Fruit fly (Drosophila melanogaster) whole organism, embryonic: ENCODE measurements around the gene CG18281.

Experiments used
- Antp ChIP-seq: fragments of 200-800 bp; sonication (Bioruptor generic); optimal IDR thresholded peaks from 3 replicates; lab custom pipeline; 2016; ENCODE audit warnings: missing biosample characterization, missing genetic modification characterization
- CG11695 ChIP-seq: fragments of 200-800 bp; sonication (Bioruptor generic); IDR thresholded peaks from 3 replicates; pipeline ENCODE4 v1.3.6; 2022; ENCODE audit warnings: missing biosample characterization, missing genetic modification characterization
- CG13775 ChIP-seq: fragments of 200-800 bp; sonication (Bioruptor generic); optimal IDR thresholded peaks from 3 replicates; lab custom pipeline; 2017; ENCODE audit warnings: missing biosample characterization, mild to moderate bottlenecking, missing genetic modification characterization
- CG16863 ChIP-seq: fragments of 200-800 bp; sonication (Bioruptor generic); optimal IDR thresholded peaks from 3 replicates; lab custom pipeline; 2016; ENCODE audit warnings: missing biosample characterization, missing genetic modification characterization
- CG17385 ChIP-seq: fragments of 200-800 bp; sonication (Bioruptor generic); optimal IDR thresholded peaks from 3 replicates; lab custom pipeline; 2018; ENCODE audit warnings: missing biosample characterization, mild to moderate bottlenecking, missing genetic modification characterization
- CG3065 ChIP-seq: fragments of 200-800 bp; sonication (Bioruptor generic); optimal IDR thresholded peaks from 2 replicates; lab custom pipeline; 2016; ENCODE audit warnings: missing biosample characterization, missing genetic modification characterization
- CG31441 ChIP-seq: fragments of 200-800 bp; sonication (Bioruptor generic); IDR thresholded peaks from 2 replicates; pipeline ENCODE4 v1.3.6; 2022; ENCODE audit warnings: missing biosample characterization, missing genetic modification characterization
- CG3163 ChIP-seq: fragments of 200-800 bp; sonication (Bioruptor generic); optimal IDR thresholded peaks from 3 replicates; lab custom pipeline; 2016; ENCODE audit warnings: missing biosample characterization, missing genetic modification characterization
- CG34422 ChIP-seq: fragments of 200-800 bp; sonication (Bioruptor generic); IDR thresholded peaks from 3 replicates; pipeline ENCODE4 v1.3.6; 2022; ENCODE audit warnings: missing biosample characterization, missing genetic modification characterization
- CG5245 ChIP-seq: fragments of 200-800 bp; sonication (Bioruptor generic); optimal IDR thresholded peaks from 3 replicates; lab custom pipeline; 2016; ENCODE audit warnings: missing biosample characterization, missing genetic modification characterization
- CG6689 ChIP-seq: fragments of 200-800 bp; sonication (Bioruptor generic); IDR thresholded peaks from 2 replicates; pipeline ENCODE4 v1.3.6; 2022; ENCODE audit warnings: missing biosample characterization, missing genetic modification characterization
- CG6813 ChIP-seq: fragments of 200-800 bp; sonication (Bioruptor generic); optimal IDR thresholded peaks from 2 replicates; lab custom pipeline; 2017; ENCODE audit warnings: missing biosample characterization, missing genetic modification characterization, mild to moderate bottlenecking, moderate library complexity, missing genetic modification reagents
- CG7372 ChIP-seq: fragments of 200-800 bp; sonication (Bioruptor generic); IDR thresholded peaks from 2 replicates; pipeline ENCODE4 v1.3.6; 2022; ENCODE audit warnings: missing biosample characterization, missing genetic modification characterization
- CG7745 ChIP-seq: fragments of 200-800 bp; sonication (Bioruptor generic); optimal IDR thresholded peaks from 2 replicates; lab custom pipeline; 2018; ENCODE audit warnings: missing biosample characterization, mild to moderate bottlenecking, missing genetic modification characterization, moderate library complexity
- CG7839 ChIP-seq: fragments of 200-800 bp; sonication (Bioruptor generic); optimal IDR thresholded peaks from 3 replicates; lab custom pipeline; 2018; ENCODE audit warnings: missing biosample characterization, mild to moderate bottlenecking, missing genetic modification characterization, moderate library complexity
- CG8478 ChIP-seq: fragments of >200 bp; optimal IDR thresholded peaks from 2 replicates; lab custom pipeline; 2018
- CoRest ChIP-seq: fragments of 200-800 bp; sonication (Bioruptor generic); optimal IDR thresholded peaks from 3 replicates; lab custom pipeline; 2018; ENCODE audit warnings: missing biosample characterization, mild to moderate bottlenecking, missing genetic modification characterization, moderate library complexity
- Fer3 ChIP-seq: fragments of 200-800 bp; sonication (Bioruptor generic); optimal IDR thresholded peaks from 2 replicates; lab custom pipeline; 2018; ENCODE audit warnings: missing biosample characterization, mild to moderate bottlenecking, missing genetic modification characterization, moderate library complexity
- Hr39 ChIP-seq: fragments of >200 bp; optimal IDR thresholded peaks from 2 replicates; lab custom pipeline; 2017
- Lhr ChIP-seq: fragments of 200-800 bp; sonication (Bioruptor generic); optimal IDR thresholded peaks from 3 replicates; lab custom pipeline; 2017; ENCODE audit warnings: mild to moderate bottlenecking, missing biosample characterization, missing genetic modification reagents, missing genetic modification characterization
- Max ChIP-seq: fragments of 200-800 bp; sonication (Bioruptor generic); optimal IDR thresholded peaks from 2 replicates; lab custom pipeline; 2016; ENCODE audit warnings: missing biosample characterization, mild to moderate bottlenecking, missing genetic modification characterization
- Med ChIP-seq: fragments of 200-800 bp; sonication (Bioruptor generic); peaks from one replicate; lab custom pipeline; 2016; ENCODE audit warnings: missing biosample characterization, missing genetic modification characterization, mild to moderate bottlenecking, inconsistent platforms, moderate library complexity
- Side ChIP-seq: fragments of 200-800 bp; sonication (Bioruptor generic); optimal IDR thresholded peaks from 2 replicates; lab custom pipeline; 2016; ENCODE audit warnings: missing biosample characterization, missing genetic modification characterization
- Six4 ChIP-seq: fragments of 200-800 bp; sonication (Bioruptor generic); optimal IDR thresholded peaks from 2 replicates; lab custom pipeline; 2016; ENCODE audit warnings: missing biosample characterization, missing genetic modification characterization
- Sox102F ChIP-seq: fragments of 200-800 bp; sonication (Bioruptor generic); optimal IDR thresholded peaks from 2 replicates; lab custom pipeline; 2018; ENCODE audit warnings: missing biosample characterization, mild to moderate bottlenecking, missing genetic modification characterization, moderate library complexity
- Vsx1 ChIP-seq: fragments of 200-800 bp; sonication (Bioruptor generic); optimal IDR thresholded peaks from 2 replicates; lab custom pipeline; 2017; ENCODE audit warnings: missing biosample characterization, mild to moderate bottlenecking, missing genetic modification characterization, missing genetic modification reagents
- Xrp1 ChIP-seq: fragments of 200-800 bp; sonication (Bioruptor generic); IDR thresholded peaks from 2 replicates; pipeline ENCODE4 v1.3.6; 2022; ENCODE audit warnings: missing biosample characterization, missing genetic modification characterization
- bsh ChIP-seq, 2 experiments: fragments of 200-800 bp; sonication (Bioruptor generic); optimal IDR thresholded peaks; 2 replicates each; lab custom pipeline; 2017 to 2018; ENCODE audit warnings: mild to moderate bottlenecking in 2 of 2, missing biosample characterization in 2 of 2, missing genetic modification characterization in 2 of 2, moderate library complexity in 1 of 2
- chif ChIP-seq, 2 experiments: fragments of 200-800 bp; sonication (Bioruptor generic); optimal IDR thresholded peaks; 3 replicates each; lab custom pipeline; 2016; ENCODE audit warnings: missing biosample characterization in 2 of 2, missing genetic modification characterization in 2 of 2
- corto ChIP-seq: fragments of 200-800 bp; sonication (Bioruptor generic); optimal IDR thresholded peaks from 2 replicates; lab custom pipeline; 2016; ENCODE audit warnings: missing biosample characterization, mild to moderate bottlenecking, missing genetic modification characterization, moderate library complexity
- croc ChIP-seq: fragments of 200-800 bp; sonication (Bioruptor generic); conservative IDR thresholded peaks from 3 replicates; pipeline ENCODE4 v1.3.6; 2022; ENCODE audit warnings: missing biosample characterization, missing genetic modification characterization
- esg ChIP-seq: fragments of 200-800 bp; sonication (Bioruptor generic); conservative IDR thresholded peaks from 2 replicates; pipeline ENCODE4 v1.3.6; 2022; ENCODE audit warnings: missing biosample characterization, missing genetic modification characterization
- eve ChIP-seq, 2 experiments: fragments of >200 bp; optimal IDR thresholded peaks; 2 replicates each; lab custom pipeline; 2017; ENCODE audit warnings: missing biosample characterization in 2 of 2, missing genetic modification characterization in 2 of 2
- fd64A ChIP-seq: fragments of 200-800 bp; sonication (Bioruptor generic); optimal IDR thresholded peaks from 3 replicates; lab custom pipeline; 2018; ENCODE audit warnings: missing biosample characterization, mild to moderate bottlenecking, missing genetic modification characterization
- fu2 ChIP-seq: fragments of 200-800 bp; sonication (Bioruptor generic); optimal IDR thresholded peaks from 2 replicates; lab custom pipeline; 2016; ENCODE audit warnings: missing biosample characterization, missing genetic modification characterization
- gem ChIP-seq: fragments of 200-800 bp; sonication (Bioruptor generic); optimal IDR thresholded peaks from 2 replicates; lab custom pipeline; 2019; ENCODE audit warnings: missing biosample characterization, mild to moderate bottlenecking, missing genetic modification characterization, moderate library complexity
- jumu ChIP-seq: fragments of 200-800 bp; sonication (Bioruptor generic); optimal IDR thresholded peaks from 3 replicates; lab custom pipeline; 2016; ENCODE audit warnings: missing biosample characterization, missing genetic modification characterization
- maf-S ChIP-seq: fragments of 200-800 bp; sonication (Bioruptor generic); optimal IDR thresholded peaks from 2 replicates; lab custom pipeline; 2016; ENCODE audit warnings: missing biosample characterization, missing genetic modification characterization
- pan ChIP-seq, 4 experiments: fragments of >200 bp in 3 of 4; fragments of 200-800 bp in 1 of 4; sonication (Bioruptor generic) in 1 of 4; optimal IDR thresholded peaks in 3 of 4; IDR thresholded peaks in 1 of 4; 2 replicates each; pipeline versions ENCODE4 v1.3.6 to Lab custom; 2017 to 2022; ENCODE audit warnings: missing biosample characterization in 2 of 4, missing genetic modification characterization in 2 of 4, mixed read lengths in 1 of 4
- pho ChIP-seq: fragments of 200-800 bp; sonication (Bioruptor generic); optimal IDR thresholded peaks from 2 replicates; lab custom pipeline; 2016; ENCODE audit warnings: missing biosample characterization, missing genetic modification characterization
- prd ChIP-seq, 3 experiments: fragments of >200 bp in 2 of 3; fragments of 200-800 bp in 1 of 3; sonication (Bioruptor generic) in 1 of 3; optimal IDR thresholded peaks in 2 of 3; IDR thresholded peaks in 1 of 3; 2 replicates in 2 of 3; 3 replicates in 1 of 3; pipeline versions ENCODE4 v1.3.6 to Lab custom; 2017 to 2022; ENCODE audit warnings: missing biosample characterization in 1 of 3, missing genetic modification characterization in 1 of 3
- ro ChIP-seq: fragments of 200-800 bp; sonication (Bioruptor generic); IDR thresholded peaks from 2 replicates; pipeline ENCODE4 v1.3.6; 2022; ENCODE audit warnings: missing biosample characterization, missing genetic modification characterization
- row ChIP-seq: fragments of 200-800 bp; sonication (Bioruptor generic); IDR thresholded peaks from 3 replicates; pipeline ENCODE4 v1.3.6; 2022; ENCODE audit warnings: missing biosample characterization, missing genetic modification characterization
- sisA ChIP-seq: fragments of 200-800 bp; sonication (Bioruptor generic); IDR thresholded peaks from 2 replicates; pipeline ENCODE4 v1.3.6; 2022; ENCODE audit warnings: missing biosample characterization, missing genetic modification characterization
- so ChIP-seq: fragments of 200-800 bp; sonication (Bioruptor generic); IDR thresholded peaks from 3 replicates; pipeline ENCODE4 v1.3.6; 2022; ENCODE audit warnings: missing biosample characterization, missing genetic modification characterization
- toy ChIP-seq: fragments of 200-800 bp; sonication (Bioruptor generic); IDR thresholded peaks from 2 replicates; pipeline ENCODE4 v1.3.6; 2022; ENCODE audit warnings: missing biosample characterization, missing genetic modification characterization
- trh ChIP-seq: fragments of 200-800 bp; sonication (Bioruptor generic); optimal IDR thresholded peaks from 2 replicates; lab custom pipeline; 2016; ENCODE audit warnings: missing biosample characterization, missing genetic modification characterization
- twi ChIP-seq: fragments of 200-800 bp; optimal IDR thresholded peaks from 2 replicates; lab custom pipeline; 2019; ENCODE audit warnings: missing biosample characterization, mild to moderate bottlenecking, missing genetic modification characterization, moderate library complexity

The CG18281 gene

dm6 chr3L:20517897-20518804 is 18.5 kb downstream of the CG18281 start (continued):
- TF ChIP-seq jumu (GFP tag; lab: Kevin White, UChicago) (peak; percentile 17), Side (GFP tag; lab: Kevin White, UChicago) (peak; percentile 17), fu2 (GFP tag; lab: Kevin White, UChicago) (peak; percentile 11), pan (optimal IDR thresholded peaks at IDR 0.05; lab: Kevin White, UChicago) (no peak), pan (GFP tag; optimal IDR thresholded peaks at IDR 0.05 in 1 of 2, IDR thresholded peaks at IDR 0.05 in 1 of 2) (peak in 1 of 2 experiments; percentile 62), CG3065 (GFP tag; lab: Kevin White, UChicago) (no peak), Lhr (GFP tag; lab: Kevin White, UChicago) (no peak), Max (GFP tag; lab: Kevin White, UChicago) (no peak), trh (GFP tag; lab: Kevin White, UChicago) (no peak), Vsx1 (peak; percentile 14), Fer3 (tag; lab: Kevin White, UChicago) (peak; percentile 34), twi (no peak), CG34422 (GFP tag; lab: Robert Waterston, UW) (peak; percentile 50; the same call in 1 of the 3 replicates), croc (GFP tag; lab: Robert Waterston, UW) (no peak), CG5245 (GFP tag; lab: Kevin White, UChicago) (no peak), CG8478 (lab: Kevin White, UChicago) (no peak), CG7839 (tag; lab: Kevin White, UChicago) (peak; percentile 32), Six4 (GFP tag; lab: Kevin White, UChicago) (peak; percentile 25), pho (peak; percentile 45), toy (GFP tag; lab: Robert Waterston, UW) (no peak), bsh (GFP tag; optimal IDR thresholded peaks at IDR 0.05; lab: Kevin White, UChicago) (peak; percentile 38 to 41), esg (GFP tag; lab: Robert Waterston, UW) (peak; percentile 22; the same call in 1 of the 2 replicates), CG11695 (peak; percentile 64; the same call in 2 of the 3 replicates), CG13775 (GFP tag; lab: Kevin White, UChicago) (peak; percentile 44), eve (GFP tag; optimal IDR thresholded peaks at IDR 0.05; lab: Kevin White, UChicago) (peak in 1 of 2 experiments; percentile 54), maf-S (GFP tag; lab: Kevin White, UChicago) (no peak), ro (GFP tag; lab: Robert Waterston, UW) (no peak), CG31441 (0 out of 2 replicates have a peak, but pooled peaks have one; percentile 19), corto (GFP tag; lab: Kevin White, UChicago) (peak; percentile 43), chif (GFP tag; optimal IDR thresholded peaks at IDR 0.05; lab: Kevin White, UChicago) (peak in 1 of 2 experiments; percentile 7), CoRest (tag; lab: Kevin White, UChicago) (peak; percentile 1), CG6689 (GFP tag; lab: Robert Waterston, UW) (peak; percentile 54), prd (optimal IDR thresholded peaks at IDR 0.05; lab: Kevin White, UChicago) (no peak), prd (GFP tag; IDR thresholded peaks at IDR 0.05; lab: Robert Waterston, UW) (peak; percentile 35; the same call in 1 of the 3 replicates), fd64A (no peak), Antp (GFP tag; lab: Kevin White, UChicago) (no peak), gem (peak; percentile 68), Med (GFP tag; lab: Kevin White, UChicago) (peak; percentile 84), sisA (no peak), Hr39 (lab: Kevin White, UChicago) (no peak), CG17385 (peak; percentile 61), CG6813 (GFP tag; lab: Kevin White, UChicago) (peak; percentile 22), CG7372 (GFP tag; lab: Robert Waterston, UW) (no peak), CG7745 (tag; lab: Kevin White, UChicago) (no peak), CG3163 (peak; percentile 75), row (GFP tag; lab: Robert Waterston, UW) (peak; percentile 56), Xrp1 (GFP tag; lab: Robert Waterston, UW) (peak; percentile 38; the same call in 1 of the 2 replicates), so (GFP tag; lab: Robert Waterston, UW) (peak; percentile 37; the same call in 1 of the 3 replicates), Sox102F (GFP tag; lab: Kevin White, UChicago) (peak; percentile 41), CG16863 (GFP tag; lab: Kevin White, UChicago) (no peak)
